Fruit fly (Drosophila melanogaster): ENCODE results near the gene p38c.

The p38c gene

dm6 chr3R:24108902-24109389 lies 41.1 kb downstream of the p38c start, which contains the start of the genes eIF4EHP and CG18428 (continued):
- peak; percentile 100 for TF ChIP-seq CG17829 (tag; optimal IDR thresholded peaks at IDR 0.05)
- TF ChIP-seq CG9437 (GFP tag; optimal IDR thresholded peaks at IDR 0.05): peak; percentile 97
- peak; percentile 76 for TF ChIP-seq Hmx (GFP tag; optimal IDR thresholded peaks at IDR 0.05)
- TF ChIP-seq CG32532 (GFP tag; IDR thresholded peaks at IDR 0.05): no peak
- TF ChIP-seq Jarid2 (GFP tag; optimal IDR thresholded peaks at IDR 0.05): peak; percentile 91
- no peak for TF ChIP-seq sim (GFP tag; IDR thresholded peaks at IDR 0.05)
- TF ChIP-seq cad (GFP tag; optimal IDR thresholded peaks at IDR 0.05): no peak
- TF ChIP-seq stwl (tag; optimal IDR thresholded peaks at IDR 0.05): peak; percentile 88
- no peak for TF ChIP-seq Xrp1 (GFP tag; IDR thresholded peaks at IDR 0.05)
- TF ChIP-seq H15 (GFP tag; IDR thresholded peaks at IDR 0.05): no peak
- peak; percentile 98; the same call in 2 of the 3 replicates for TF ChIP-seq CG2889 (GFP tag; IDR thresholded peaks at IDR 0.05)
- peak; percentile 65 for TF ChIP-seq CG8089 (GFP tag; optimal IDR thresholded peaks at IDR 0.05)
- TF ChIP-seq usp (GFP tag; optimal IDR thresholded peaks at IDR 0.05): no peak
- TF ChIP-seq Mad (GFP tag; optimal IDR thresholded peaks at IDR 0.05): peak; percentile 84
- peak; percentile 99 for TF ChIP-seq Sox102F (GFP tag; optimal IDR thresholded peaks at IDR 0.05)
- TF ChIP-seq Kr (GFP tag; optimal IDR thresholded peaks at IDR 0.05): peak; percentile 70
- TF ChIP-seq toy (GFP tag; IDR thresholded peaks at IDR 0.05): no peak; the same call in 1 of the 2 replicates
- TF ChIP-seq inv (GFP tag; IDR thresholded peaks at IDR 0.05; ENCODE audit: partially characterized antibody): no peak
- TF ChIP-seq Fer1 (GFP tag; optimal IDR thresholded peaks at IDR 0.05): peak; percentile 100
- no peak for TF ChIP-seq HLH4C (GFP tag; IDR thresholded peaks at IDR 0.05; ENCODE audit: partially characterized antibody)
- TF ChIP-seq oc (tag; optimal IDR thresholded peaks at IDR 0.05): peak; percentile 99
- peak; percentile 89 for TF ChIP-seq Camta (GFP tag; optimal IDR thresholded peaks at IDR 0.05)
- peak; percentile 97; the same call in 1 of the 2 replicates for TF ChIP-seq chm (GFP tag; IDR thresholded peaks at IDR 0.05)
- no peak for TF ChIP-seq CG2199 (GFP tag; IDR thresholded peaks at IDR 0.05)
- TF ChIP-seq Hr78 (GFP tag; optimal IDR thresholded peaks at IDR 0.05): peak in 1 of 2 experiments; percentile 96
- TF ChIP-seq ato (GFP tag; IDR thresholded peaks at IDR 0.05; ENCODE audit: partially characterized antibody): no peak
- peak; percentile 98 for TF ChIP-seq CG10654 (GFP tag; optimal IDR thresholded peaks at IDR 0.05)
- TF ChIP-seq Aef1 (GFP tag; IDR thresholded peaks at IDR 0.05): no peak
- TF ChIP-seq Atf6 (GFP tag; IDR thresholded peaks at IDR 0.05): no peak
- peak; percentile 95 for TF ChIP-seq MTF-1 (GFP tag; optimal IDR thresholded peaks at IDR 0.05; ENCODE audit: borderline replicate concordance)
- TF ChIP-seq CG7372 (GFP tag; IDR thresholded peaks at IDR 0.05): no peak
- TF ChIP-seq Dad (GFP tag; optimal IDR thresholded peaks at IDR 0.05): peak; percentile 81
- TF ChIP-seq Adf1 (GFP tag; IDR thresholded peaks at IDR 0.05): no peak

- TF ChIP-seq Med (GFP tag) (peak; percentile 63), tup (GFP tag; optimal IDR thresholded peaks at IDR 0.05) (no peak), Ets65A (GFP tag) (peak; percentile 87)
Measured at dm6 chr3R:24106879-24107441, 43.0 kb downstream of the p38c start, which contains the start of gene CG10694. CG10694 (plus strand) TSS chr3R:24107391.

dm6 chr3R:24106059-24106631 lies 43.9 kb downstream of the p38c start:
- TF ChIP-seq lbe (GFP tag; optimal IDR thresholded peaks at IDR 0.05): peak; percentile 86
- no peak for TF ChIP-seq CG13894 (tag; optimal IDR thresholded peaks at IDR 0.05)
- no peak for TF ChIP-seq Gsc (GFP tag; IDR thresholded peaks at IDR 0.05)
- peak; percentile 22 for TF ChIP-seq Asciz (GFP tag; optimal IDR thresholded peaks at IDR 0.05)
- TF ChIP-seq tap (tag; optimal IDR thresholded peaks at IDR 0.05): peak; percentile 47
- TF ChIP-seq stwl (tag; optimal IDR thresholded peaks at IDR 0.05): peak; percentile 62
- TF ChIP-seq ac (GFP tag; optimal IDR thresholded peaks at IDR 0.05): no peak
- TF ChIP-seq CG9437 (GFP tag; optimal IDR thresholded peaks at IDR 0.05): peak; percentile 96
- TF ChIP-seq tup (GFP tag; optimal IDR thresholded peaks at IDR 0.05): no peak
- no peak for TF ChIP-seq CG7372 (GFP tag; IDR thresholded peaks at IDR 0.05)
- TF ChIP-seq Xbp1 (GFP tag; optimal IDR thresholded peaks at IDR 0.05): peak; percentile 73
- peak in 1 of 2 experiments; percentile 9 for TF ChIP-seq chif (GFP tag; optimal IDR thresholded peaks at IDR 0.05)
- no peak for TF ChIP-seq aop (GFP tag; IDR thresholded peaks at IDR 0.05)
- TF ChIP-seq CG2875 (GFP tag; optimal IDR thresholded peaks at IDR 0.05): no peak
- TF ChIP-seq mirr (GFP tag; optimal IDR thresholded peaks at IDR 0.05): no peak
- no peak for TF ChIP-seq br (optimal IDR thresholded peaks at IDR 0.05)

Measured in whole organism, embryonic.